Worm (Caenorhabditis elegans) whole organism, L2 larva: ENCODE results near the gene K09B3.1.

Experiments used
- Y55F3AM.14 ChIP-seq: fragments of 200-800 bp; sonication (Bioruptor generic); optimal IDR thresholded peaks from 2 replicates; lab custom pipeline; 2018; ENCODE audit warnings: mild to moderate bottlenecking, missing genetic modification characterization, missing compliant biosample characterization
- fos-1 ChIP-seq: fragments of 150-350 bp; optimal IDR thresholded peaks from 2 replicates; lab custom pipeline; 2014; ENCODE audit warnings: missing biosample characterization, missing genetic modification characterization
- lin-13 ChIP-seq: fragments of 150-350 bp; optimal IDR thresholded peaks from 2 replicates; lab custom pipeline; 2014; ENCODE audit warnings: missing biosample characterization, missing genetic modification reagents, missing genetic modification characterization
- lin-39 ChIP-seq: fragments of 150-350 bp; optimal IDR thresholded peaks from 2 replicates; lab custom pipeline; 2014; ENCODE audit warnings: missing biosample characterization, missing genetic modification reagents, missing genetic modification characterization
- nhr-129 ChIP-seq: fragments of 150-350 bp; optimal IDR thresholded peaks from 2 replicates; lab custom pipeline; 2014; ENCODE audit warnings: missing biosample characterization, missing genetic modification characterization
- snpc-4 ChIP-seq: fragments of 150-350 bp; optimal IDR thresholded peaks from 2 replicates; lab custom pipeline; 2014; ENCODE audit warnings: missing biosample characterization, missing genetic modification characterization

DNA sequence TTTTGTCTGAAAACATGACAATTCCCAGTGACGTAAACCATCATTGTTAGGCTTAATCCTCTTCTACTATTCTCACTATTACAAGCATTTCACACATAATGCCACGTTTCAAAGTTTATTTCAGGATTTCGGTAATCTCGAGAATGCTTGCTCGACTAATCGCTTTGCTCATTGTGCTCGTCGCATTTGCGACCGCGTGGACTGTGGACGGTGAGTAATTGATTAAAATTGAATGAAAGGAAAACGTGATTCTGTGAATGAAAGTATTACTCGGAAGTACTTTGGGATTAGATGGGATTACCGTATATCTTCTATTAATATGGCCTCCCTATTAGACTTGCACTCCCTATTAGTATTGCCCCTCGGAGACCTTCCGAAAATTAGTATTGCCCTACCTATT is 39.2 kb downstream of the K09B3.1 start:
- TF ChIP-seq fos-1 (no peak), Y55F3AM.14 (GFP tag; lab: Kevin White, UChicago) (no peak), snpc-4 (tag; lab: Kevin White, UChicago) (no peak), lin-13 (GFP tag; lab: Kevin White, UChicago) (no peak), nhr-129 (tag; lab: Kevin White, UChicago) (no peak), lin-39 (no peak)
